Fruit fly (Drosophila melanogaster) whole organism, pupa: ENCODE measurements around the gene rk.
A peak's percentile ranks its signal among the peaks of the same experiment; 100 is the strongest.

Source experiments
- CG34367 ChIP-seq: fragments of 200-800 bp; sonication (Bioruptor generic); optimal IDR thresholded peaks from 2 replicates; lab custom pipeline; 2018; ENCODE audit warnings: missing biosample characterization, mild to moderate bottlenecking, missing genetic modification characterization
- CG8159 ChIP-seq: fragments of 200-800 bp; sonication (Bioruptor generic); optimal IDR thresholded peaks from 3 replicates; lab custom pipeline; 2018; ENCODE audit warnings: missing biosample characterization, mild to moderate bottlenecking, missing genetic modification characterization, moderate library complexity
- CG9948 ChIP-seq: fragments of 200-800 bp; sonication (Bioruptor generic); optimal IDR thresholded peaks from 2 replicates; lab custom pipeline; 2018; ENCODE audit warnings: missing biosample characterization, mild to moderate bottlenecking, missing genetic modification characterization, moderate library complexity
- EcR ChIP-seq: fragments of 200-800 bp; sonication (Bioruptor generic); optimal IDR thresholded peaks from 3 replicates; lab custom pipeline; 2019; ENCODE audit warnings: missing biosample characterization, missing genetic modification characterization, mild to moderate bottlenecking, moderate library complexity, missing genetic modification reagents
- Ets98B ChIP-seq: fragments of 200-800 bp; sonication (Bioruptor generic); IDR thresholded peaks from 2 replicates; pipeline ENCODE4 v1.3.6; 2022; ENCODE audit warnings: missing biosample characterization, missing genetic modification characterization

dm6 chr2L:14011591-14012303, 10.7 kb upstream of the rk start:
- TF ChIP-seq CG34367 (tag; lab: Kevin White, UChicago) = no peak
- TF ChIP-seq CG9948 (tag; lab: Kevin White, UChicago) = no peak
- TF ChIP-seq Ets98B (GFP tag; lab: Robert Waterston, UW) = peak; percentile 51; the same call in 1 of the 2 replicates
- TF ChIP-seq CG8159 (tag; lab: Kevin White, UChicago) = peak; percentile 7
- no peak for TF ChIP-seq EcR (GFP tag; lab: Kevin White, UChicago)
